Fruit fly (Drosophila melanogaster) whole organism, embryonic: ENCODE results near the gene Pis.

Source experiments
- CG42726 ChIP-seq: fragments of 200-800 bp; sonication (Bioruptor generic); IDR thresholded peaks from 2 replicates; pipeline ENCODE4 v1.3.6; 2022; ENCODE audit warnings: missing biosample characterization, missing genetic modification characterization; ENCODE audit not compliant: partially characterized antibody
- CG8359 ChIP-seq: fragments of 200-800 bp; sonication (Bioruptor generic); optimal IDR thresholded peaks from 2 replicates; lab custom pipeline; 2017; ENCODE audit warnings: missing biosample characterization, mild to moderate bottlenecking, missing genetic modification characterization, borderline replicate concordance
- Sry-δ ChIP-seq: fragments of 200-800 bp; sonication (Bioruptor generic); optimal IDR thresholded peaks from 2 replicates; lab custom pipeline; 2016; ENCODE audit warnings: missing biosample characterization, missing genetic modification characterization
- ato ChIP-seq: fragments of 200-800 bp; sonication (Bioruptor generic); IDR thresholded peaks from 2 replicates; pipeline ENCODE4 v1.3.6; 2022; ENCODE audit warnings: missing biosample characterization, missing genetic modification characterization; ENCODE audit not compliant: partially characterized antibody

DNA sequence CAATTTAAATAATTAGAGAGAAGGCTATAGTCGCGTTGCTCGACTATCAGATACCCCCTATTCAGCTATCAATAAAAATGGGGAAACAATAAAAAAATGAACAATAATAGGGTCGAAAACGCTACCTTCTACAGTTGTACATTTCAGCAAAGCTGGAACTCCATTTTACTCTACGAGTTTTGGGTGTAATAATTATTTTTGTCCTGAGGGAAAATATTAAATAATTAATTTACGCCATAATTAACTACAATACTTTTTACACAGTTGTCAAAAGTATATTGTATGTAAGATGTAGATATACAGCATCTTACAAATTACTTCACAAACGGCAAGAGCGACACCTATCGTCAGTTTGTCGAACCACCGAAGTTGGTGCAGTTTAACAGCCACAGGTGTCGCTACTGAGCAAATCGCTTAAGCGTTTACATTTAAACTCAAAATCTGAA, 50.2 kb downstream of the Pis start:
- TF ChIP-seq ato (GFP tag; lab: Robert Waterston, UW): no peak
- TF ChIP-seq Sry-δ: no peak
- TF ChIP-seq CG8359: no peak
- TF ChIP-seq CG42726 (GFP tag; lab: Robert Waterston, UW): peak; percentile 60
